Comparison of ENCODE assay signal across 3 fruit fly cellular contexts in genomic region chrX:11819241-11819862, dm6.
TF ChIP-seq lines count a peak whose summit lies in the region.

No protein-coding gene starts in this region.

TF ChIP-seq in whole organism, adult, 20 proteins besides CTCF, POLR2A, EP300 and RAD21 (continued from another document):
- TF ChIP-seq pad (GFP tag; optimal IDR thresholded peaks at IDR 0.05; lab: Kevin White, UChicago) = no peak

TF ChIP-seq in whole organism, embryonic, 481 proteins besides CTCF, POLR2A, EP300 and RAD21 (continued from another document):
- TF ChIP-seq Ptx1 (GFP tag; IDR thresholded peaks at IDR 0.05; lab: Robert Waterston, UW) (no peak), exex (tag; optimal IDR thresholded peaks at IDR 0.05; lab: Kevin White, UChicago) (peak; percentile 9), gem (tag; optimal IDR thresholded peaks at IDR 0.05; lab: Kevin White, UChicago) (peak; percentile 22)
TF ChIP-seq in whole organism, embryonic: peak in this region for 7.

TF ChIP-seq in whole organism, prepupa, 60 proteins besides CTCF, POLR2A, EP300 and RAD21 (continued from another document):
- TF ChIP-seq eg (GFP tag; IDR thresholded peaks at IDR 0.05; lab: Robert Waterston, UW) (peak; percentile 42; the same call in 1 of the 3 replicates), net (GFP tag; optimal IDR thresholded peaks at IDR 0.05; lab: Kevin White, UChicago) (no peak), Eip78C (GFP tag; lab: Kevin White, UChicago) (peak; percentile 68), fd59A (GFP tag; optimal IDR thresholded peaks at IDR 0.05; lab: Kevin White, UChicago) (no peak), Eip93F (GFP tag; optimal IDR thresholded peaks at IDR 0.05; lab: Kevin White, UChicago) (no peak), Met (GFP tag; optimal IDR thresholded peaks at IDR 0.05; lab: Kevin White, UChicago) (no peak), Eip75B (GFP tag; optimal IDR thresholded peaks at IDR 0.05; lab: Kevin White, UChicago) (peak; percentile 31), CG11762 (GFP tag; optimal IDR thresholded peaks at IDR 0.05; lab: Kevin White, UChicago; ENCODE audit: insufficient read depth) (no peak), CG10631 (GFP tag; optimal IDR thresholded peaks at IDR 0.05; lab: Kevin White, UChicago) (peak; percentile 18)
